Worm (Caenorhabditis elegans): ENCODE data around the gene Y44A6D.7.
A peak's percentile ranks its signal among the peaks of the same experiment; 100 is the strongest.

DNA sequence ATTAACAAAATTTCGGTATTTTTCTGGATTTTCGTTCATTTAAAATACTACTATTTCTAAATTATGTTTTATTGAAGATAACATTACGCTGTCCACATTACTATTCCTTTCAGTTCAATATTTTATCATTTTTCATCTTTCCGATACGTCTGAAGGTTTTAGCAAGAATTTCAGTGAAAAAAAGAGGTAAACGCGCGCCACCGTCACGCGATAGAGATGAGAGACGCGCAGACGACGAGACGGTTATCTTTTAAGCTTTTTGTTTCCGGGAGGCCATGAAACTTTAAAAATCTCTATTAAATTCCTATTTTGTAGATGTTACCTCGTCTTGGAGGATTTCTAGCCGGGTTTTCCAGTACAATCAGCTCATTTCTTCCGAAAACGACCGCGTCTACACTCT lies 23.2 kb downstream of the Y44A6D.7 start, which contains the start of gene mrps-12:
- TF ChIP-seq egl-13 (tag; optimal IDR thresholded peaks at IDR 0.05): no peak
- TF ChIP-seq lin-13 (GFP tag; optimal IDR thresholded peaks at IDR 0.05): no peak
- TF ChIP-seq lsy-2 (tag; optimal IDR thresholded peaks at IDR 0.05): peak; percentile 7 to 61
- TF ChIP-seq mdl-1 (tag; optimal IDR thresholded peaks at IDR 0.05): no peak
- no peak for TF ChIP-seq hlh-4 (tag; optimal IDR thresholded peaks at IDR 0.05)
- no peak for TF ChIP-seq ceh-82 (tag; optimal IDR thresholded peaks at IDR 0.05)
- TF ChIP-seq zip-4 (GFP tag; optimal IDR thresholded peaks at IDR 0.05): no peak
- no peak for TF ChIP-seq nhr-237 (tag; optimal IDR thresholded peaks at IDR 0.05)
- no peak for TF ChIP-seq ama-1 (optimal IDR thresholded peaks at IDR 0.05)
- TF ChIP-seq unc-130 (tag; optimal IDR thresholded peaks at IDR 0.05): no peak
- no peak for TF ChIP-seq zag-1 (tag; optimal IDR thresholded peaks at IDR 0.05)
- TF ChIP-seq elt-3 (tag; optimal IDR thresholded peaks at IDR 0.05): no peak
- TF ChIP-seq pag-3 (tag; optimal IDR thresholded peaks at IDR 0.05; ENCODE audit: borderline replicate concordance, insufficient read depth): no peak
- no peak for TF ChIP-seq mep-1 (tag; optimal IDR thresholded peaks at IDR 0.05)

All from whole organism, L1 larva.